Worm (Caenorhabditis elegans) whole organism, young adult: ENCODE measurements around the gene cyp-23A1.

Experiments
- F55B11.4 ChIP-seq: sonication (generic microtip); optimal IDR thresholded peaks from 2 replicates; lab custom pipeline; 2016; ENCODE audit warnings: missing compliant biosample characterization, missing genetic modification characterization, borderline replicate concordance; ENCODE audit not compliant: insufficient read depth
- ama-1 ChIP-seq, 3 experiments: fragments of 150-350 bp in 1 of 3; sonication (generic microtip) in 2 of 3; optimal IDR thresholded peaks; 2 replicates each; lab custom pipeline; 2014 to 2018; ENCODE audit warnings: missing biosample characterization in 2 of 3, missing genetic modification characterization in 2 of 3, missing genetic modification reagents in 2 of 3
- nhr-90 ChIP-seq: sonication (generic microtip); optimal IDR thresholded peaks from 2 replicates; lab custom pipeline; 2016; ENCODE audit warnings: missing genotype, mild to moderate bottlenecking, missing genetic modification characterization, missing compliant biosample characterization
- zim-3 ChIP-seq: sonication (generic microtip); optimal IDR thresholded peaks from 2 replicates; lab custom pipeline; 2017; ENCODE audit warnings: mild to moderate bottlenecking, missing genetic modification characterization, moderate library complexity, missing compliant biosample characterization
- ztf-6 ChIP-seq: fragments of 200-800 bp; sonication (Bioruptor generic); IDR thresholded peaks from 2 replicates; pipeline ENCODE4 v1.3.6; 2022; ENCODE audit warnings: missing genetic modification reagents, missing genetic modification characterization, missing compliant biosample characterization

DNA sequence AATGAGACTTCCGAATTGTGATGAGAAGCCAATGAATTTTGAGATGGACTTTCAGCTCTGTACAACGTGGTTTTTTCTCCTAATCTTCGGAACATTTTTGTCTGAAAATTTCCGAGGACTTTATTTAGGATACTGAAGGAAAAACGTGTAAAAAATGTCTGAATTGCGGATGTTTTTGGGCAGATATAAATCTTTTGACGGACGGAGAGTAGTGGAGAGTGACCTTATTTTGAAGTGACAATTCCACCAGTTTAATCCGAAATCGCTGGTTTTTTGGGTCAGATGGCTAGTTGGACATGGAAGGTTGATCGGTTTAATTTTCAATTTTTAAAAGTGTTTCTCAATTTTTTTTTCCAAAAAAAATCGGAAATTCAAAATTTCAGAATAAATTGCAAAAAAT is 22.7 kb upstream of the cyp-23A1 start, which contains the start of gene T05C1.3:
- TF ChIP-seq zim-3, result no peak
- no peak for TF ChIP-seq F55B11.4
- TF ChIP-seq nhr-90 (tag; lab: Kevin White, UChicago), result no peak
- TF ChIP-seq ztf-6 (GFP tag; lab: Robert Waterston, UW), result no peak
- no peak for TF ChIP-seq ama-1 (optimal IDR thresholded peaks at IDR 0.05; lab: Kevin White, UChicago)
- no peak for TF ChIP-seq ama-1 (GFP tag; optimal IDR thresholded peaks at IDR 0.05; lab: Kevin White, UChicago)
